Worm (Caenorhabditis elegans): ENCODE data around the gene clec-123.
A peak's percentile ranks its signal among the peaks of the same experiment; 100 is the strongest.
"Not testable (repeated sequence)": the region's sequence is repeated elsewhere in the genome, so short reads cannot be mapped to it uniquely, and the experiment has no call there.

Gene clec-123

ce11 chrII:3123206-3123605 is 9.2 kb downstream of the clec-123 start, which contains the start of gene srh-71:
Gene srh-71, plus strand, starts transcription at chrII:3123506.
- TF ChIP-seq saeg-2 (GFP tag; IDR thresholded peaks at IDR 0.05) (no peak), tag-97 (GFP tag; IDR thresholded peaks at IDR 0.05) (no peak)

- TF ChIP-seq aha-1 (tag) = no peak
- no peak for TF ChIP-seq nhr-48 (tag; optimal IDR thresholded peaks at IDR 0.05)
Measured at ce11 chrII:3126341-3126740, 12.3 kb downstream of the clec-123 start, which contains the start of gene ins-19. Gene ins-19, minus strand, starts transcription at chrII:3126441.

DNA sequence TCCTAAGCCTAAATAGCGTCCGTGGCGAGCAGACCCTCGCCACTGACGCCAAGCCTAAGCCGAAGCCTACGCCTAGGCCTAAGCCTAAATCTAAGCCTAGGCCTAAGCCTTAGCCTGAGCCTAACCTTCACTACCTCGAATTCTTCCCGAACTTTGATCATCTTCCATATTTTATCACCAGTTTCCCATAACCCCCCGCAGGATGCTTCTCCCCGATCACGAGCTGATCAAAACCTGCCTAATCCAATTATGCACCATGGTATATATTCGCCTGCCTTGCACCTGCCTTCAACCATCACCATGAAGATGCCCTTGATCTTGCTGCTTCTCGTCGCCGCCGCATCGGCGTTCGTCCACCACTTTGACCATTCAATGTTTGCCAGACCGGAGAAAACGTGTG is 12.7 kb downstream of the clec-123 start, which contains the start of gene ins-31:
Gene ins-31 (plus strand): TSS at position 301 of the 400 bp plus-strand sequence.
- not testable (repeated sequence) for TF ChIP-seq fos-1 (tag; optimal IDR thresholded peaks at IDR 0.05); ztf-11 (tag; optimal IDR thresholded peaks at IDR 0.05); vab-7 (GFP tag; IDR thresholded peaks at IDR 0.05)

ce11 chrII:3129007-3129406 is 15.0 kb downstream of the clec-123 start, which contains the start of gene chil-24:
Gene chil-24, plus strand, starts transcription at chrII:3129162.
- TF ChIP-seq egl-43 (GFP tag; IDR thresholded peaks at IDR 0.05) (no peak), nhr-28 (tag; optimal IDR thresholded peaks at IDR 0.05) (peak; percentile 61), lin-38 (GFP tag; IDR thresholded peaks at IDR 0.05) (no peak), nhr-102 (tag; optimal IDR thresholded peaks at IDR 0.05) (no peak), pha-4 (GFP tag; IDR thresholded peaks at IDR 0.05) (no peak), pha-4 (tag; optimal IDR thresholded peaks at IDR 0.05) (no peak), hlh-11 (tag; optimal IDR thresholded peaks at IDR 0.05) (peak; percentile 24), fos-1 (tag; optimal IDR thresholded peaks at IDR 0.05) (no peak), mes-2 (tag; optimal IDR thresholded peaks at IDR 0.05; ENCODE audit: poor library complexity, severe bottlenecking) (peak; percentile 24), daf-16 (GFP tag; optimal IDR thresholded peaks at IDR 0.05) (no peak), daf-16 (tag; optimal IDR thresholded peaks at IDR 0.05) (peak; percentile 68), duxl-1 (tag; optimal IDR thresholded peaks at IDR 0.05; ENCODE audit: poor library complexity) (peak; percentile 73)

DNA sequence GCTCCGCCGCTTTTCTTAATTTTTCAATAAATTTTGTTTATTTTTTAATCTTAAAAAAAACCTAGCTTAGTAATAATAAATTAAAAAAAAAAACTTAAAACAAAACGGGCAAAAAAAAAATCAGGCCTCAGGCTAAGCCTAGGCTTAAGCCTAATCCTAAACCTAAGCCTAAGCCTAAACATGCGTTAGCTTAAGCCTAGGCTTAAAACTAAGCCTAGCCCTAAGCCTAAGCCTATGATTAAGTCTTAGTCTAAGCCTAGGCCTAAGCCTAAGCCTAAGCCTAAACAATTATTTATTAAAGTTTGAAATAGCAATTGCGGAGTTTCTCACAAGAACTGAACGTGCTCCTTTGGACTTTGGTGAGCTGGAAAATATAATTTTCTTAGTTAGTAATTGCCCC is 21.3 kb downstream of the clec-123 start:
- TF ChIP-seq dve-1 (tag; optimal IDR thresholded peaks at IDR 0.05; ENCODE audit: insufficient read depth) (no peak), sdz-12 (GFP tag; optimal IDR thresholded peaks at IDR 0.05) (no peak), nhr-11 (tag; optimal IDR thresholded peaks at IDR 0.05) (no peak), ceh-28 (tag; optimal IDR thresholded peaks at IDR 0.05) (no peak), daf-12 (tag; optimal IDR thresholded peaks at IDR 0.05) (no peak), lin-13 (GFP tag; optimal IDR thresholded peaks at IDR 0.05) (no peak), aha-1 (tag) (no peak), nhr-41 (GFP tag; IDR thresholded peaks at IDR 0.05) (no peak), unc-39 (tag; optimal IDR thresholded peaks at IDR 0.05) (no peak), zfp-3 (GFP tag; conservative IDR thresholded peaks at IDR 0.05) (no peak), nhr-42 (GFP tag; IDR thresholded peaks at IDR 0.05) (no peak), tra-1 (GFP tag; IDR thresholded peaks at IDR 0.05) (no peak), ZK546.5 (tag; optimal IDR thresholded peaks at IDR 0.05) (no peak), aly-2 (tag; optimal IDR thresholded peaks at IDR 0.05) (no peak), pqm-1 (tag; optimal IDR thresholded peaks at IDR 0.05) (no peak), arid-1 (GFP tag; conservative IDR thresholded peaks at IDR 0.05) (no peak)

DNA sequence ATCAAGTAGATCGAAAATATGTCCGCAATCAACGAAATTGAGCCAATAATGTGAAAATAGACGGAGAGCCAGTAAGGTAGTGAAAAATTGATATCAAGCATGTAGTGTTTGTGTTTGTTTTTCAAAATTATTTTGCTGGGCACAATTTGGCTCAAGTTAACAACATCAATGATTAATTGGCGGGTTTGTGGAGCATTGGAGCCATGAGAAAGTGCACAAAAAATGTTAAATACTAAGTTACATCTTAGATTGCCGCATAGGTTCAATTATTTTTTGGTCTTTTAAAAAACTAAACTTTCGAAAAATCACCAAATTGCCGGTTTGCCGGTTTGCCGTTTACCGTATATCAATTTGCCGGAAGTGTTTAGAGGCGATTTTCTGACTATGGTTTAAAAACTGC is 23.8 kb downstream of the clec-123 start, which contains the start of gene sri-54:
Gene sri-54 (minus strand): TSS at position 101 of the 400 bp plus-strand sequence.
- TF ChIP-seq snpc-1.2 (GFP tag; IDR thresholded peaks at IDR 0.05) (no peak), ceh-62 (tag; optimal IDR thresholded peaks at IDR 0.05) (no peak), D1046.2 (GFP tag; IDR thresholded peaks at IDR 0.05) (no peak), mep-1 (tag; optimal IDR thresholded peaks at IDR 0.05) (no peak), spr-1 (tag; optimal IDR thresholded peaks at IDR 0.05) (no peak), nhr-111 (GFP tag; optimal IDR thresholded peaks at IDR 0.05) (no peak), nhr-237 (tag; optimal IDR thresholded peaks at IDR 0.05) (no peak), saeg-2 (GFP tag; IDR thresholded peaks at IDR 0.05) (no peak), ztf-11 (tag; optimal IDR thresholded peaks at IDR 0.05) (no peak), jun-1 (tag; optimal IDR thresholded peaks at IDR 0.05) (no peak), mdt-29 (GFP tag; IDR thresholded peaks at IDR 0.05) (no peak), daf-8 (GFP tag; IDR thresholded peaks at IDR 0.05) (no peak), ztf-7 (tag; optimal IDR thresholded peaks at IDR 0.05) (no peak), nhr-76 (tag; optimal IDR thresholded peaks at IDR 0.05) (no peak), cey-2 (tag; optimal IDR thresholded peaks at IDR 0.05; ENCODE audit: borderline replicate concordance, insufficient read depth) (no peak)
